Fruit fly (Drosophila melanogaster): ENCODE measurements around the gene arg.

- no peak for TF ChIP-seq Myc (optimal IDR thresholded peaks at IDR 0.05)
- TF ChIP-seq psq (optimal IDR thresholded peaks at IDR 0.05) = no peak
- TF ChIP-seq ttk (optimal IDR thresholded peaks at IDR 0.05) = no peak
These were observed 9.6 kb upstream of the arg start for dm6 chrX:499589-500041.

All from Kc167 (cell line).